Fruit fly (Drosophila melanogaster): Measurements from ENCODE around the gene CG5068.

Gene CG5068

DNA sequence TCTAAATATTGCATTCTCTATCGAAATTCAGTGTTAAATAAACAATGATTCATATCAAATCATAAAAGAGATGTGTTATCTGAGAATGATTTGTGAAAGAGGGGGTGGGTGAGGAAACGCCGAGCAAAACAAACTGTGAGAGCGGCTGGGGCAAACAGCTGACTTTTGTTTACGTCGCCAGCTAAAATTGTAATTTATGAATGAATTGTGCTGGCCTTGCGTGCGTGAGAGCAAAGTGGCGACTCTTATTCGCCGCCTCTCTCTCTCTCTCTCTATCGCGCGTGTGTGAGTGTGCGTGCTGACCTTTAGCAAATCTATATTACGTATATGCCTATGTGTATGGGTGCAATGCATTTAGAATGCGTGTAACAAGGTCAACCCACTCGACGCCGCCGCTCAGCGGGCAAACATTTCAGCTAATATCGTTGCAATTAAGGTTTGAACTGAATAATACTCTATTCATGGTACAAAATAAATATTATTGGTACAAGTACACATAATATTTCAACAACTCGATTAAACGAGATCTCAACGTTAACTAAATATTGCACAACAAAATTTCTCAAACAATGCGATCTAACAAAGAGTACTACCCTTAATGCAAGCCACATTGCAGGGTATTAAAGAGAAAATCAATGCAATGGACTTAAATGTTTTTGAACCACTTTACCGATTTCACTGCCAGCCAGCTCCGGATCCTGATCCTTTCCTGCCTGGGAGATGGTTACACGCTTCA is 7.7 kb upstream of the CG5068 start:
- TF ChIP-seq woc (GFP tag; optimal IDR thresholded peaks at IDR 0.05) (no peak), psq (GFP tag; optimal IDR thresholded peaks at IDR 0.05) (peak; percentile 68), HLH106 (tag; optimal IDR thresholded peaks at IDR 0.05) (peak; percentile 13), sage (GFP tag; optimal IDR thresholded peaks at IDR 0.05) (no peak), Hr78 (GFP tag; optimal IDR thresholded peaks at IDR 0.05) (no peak), h (GFP tag; optimal IDR thresholded peaks at IDR 0.05) (peak; percentile 44), CrebA (GFP tag; optimal IDR thresholded peaks at IDR 0.05; ENCODE audit: borderline replicate concordance) (no peak), lola (GFP tag; optimal IDR thresholded peaks at IDR 0.05) (no peak), fru (GFP tag; optimal IDR thresholded peaks at IDR 0.05) (peak; percentile 8), OdsH (GFP tag; optimal IDR thresholded peaks at IDR 0.05) (peak; percentile 44), Sp1 (GFP tag; optimal IDR thresholded peaks at IDR 0.05) (no peak), Dfd (GFP tag; optimal IDR thresholded peaks at IDR 0.05) (no peak), rgr (GFP tag; optimal IDR thresholded peaks at IDR 0.05) (peak; percentile 46), Dif (GFP tag; optimal IDR thresholded peaks at IDR 0.05; ENCODE audit: partially characterized antibody) (peak; percentile 51), Rel (GFP tag; optimal IDR thresholded peaks at IDR 0.05) (no peak), Rel (tag; optimal IDR thresholded peaks at IDR 0.05) (no peak), foxo (GFP tag; optimal IDR thresholded peaks at IDR 0.05) (peak in 1 of 2 experiments; percentile 42), br (GFP tag; optimal IDR thresholded peaks at IDR 0.05) (no peak), ey (GFP tag; optimal IDR thresholded peaks at IDR 0.05) (peak; percentile 55)

DNA sequence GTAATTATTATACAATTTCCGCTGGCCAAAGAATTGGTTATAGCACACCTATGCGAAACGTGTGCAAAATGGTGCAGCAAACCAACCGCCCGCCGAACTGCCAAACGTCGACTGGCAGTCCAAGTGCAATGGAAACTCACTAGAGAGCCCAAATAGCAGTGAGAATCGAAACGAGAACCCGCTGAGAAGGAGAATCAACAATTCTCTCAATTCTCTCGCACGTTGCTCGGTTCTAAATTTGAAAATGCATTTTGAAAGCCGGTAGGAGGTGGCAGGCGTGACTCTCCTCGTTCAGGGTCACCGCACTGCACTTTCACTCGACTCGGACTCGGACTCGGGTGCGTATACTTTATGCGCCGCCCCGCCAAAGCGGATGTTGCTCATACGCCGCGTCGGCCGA is 6.7 kb upstream of the CG5068 start, which contains the start of gene CG5644:
CG5644 (minus strand) TSS at position 101 of the 400 bp plus-strand sequence.
- no peak for TF ChIP-seq psq (GFP tag; optimal IDR thresholded peaks at IDR 0.05)
- no peak for TF ChIP-seq sage (GFP tag; optimal IDR thresholded peaks at IDR 0.05)
- no peak for TF ChIP-seq Hnf4 (GFP tag; optimal IDR thresholded peaks at IDR 0.05)
- no peak for TF ChIP-seq CG32264 (GFP tag; optimal IDR thresholded peaks at IDR 0.05)
- TF ChIP-seq Myc (optimal IDR thresholded peaks at IDR 0.05) = no peak
- no peak for TF ChIP-seq pan (optimal IDR thresholded peaks at IDR 0.05)
- TF ChIP-seq N (GFP tag; optimal IDR thresholded peaks at IDR 0.05) = no peak
- no peak for TF ChIP-seq foxo (GFP tag; optimal IDR thresholded peaks at IDR 0.05)

DNA sequence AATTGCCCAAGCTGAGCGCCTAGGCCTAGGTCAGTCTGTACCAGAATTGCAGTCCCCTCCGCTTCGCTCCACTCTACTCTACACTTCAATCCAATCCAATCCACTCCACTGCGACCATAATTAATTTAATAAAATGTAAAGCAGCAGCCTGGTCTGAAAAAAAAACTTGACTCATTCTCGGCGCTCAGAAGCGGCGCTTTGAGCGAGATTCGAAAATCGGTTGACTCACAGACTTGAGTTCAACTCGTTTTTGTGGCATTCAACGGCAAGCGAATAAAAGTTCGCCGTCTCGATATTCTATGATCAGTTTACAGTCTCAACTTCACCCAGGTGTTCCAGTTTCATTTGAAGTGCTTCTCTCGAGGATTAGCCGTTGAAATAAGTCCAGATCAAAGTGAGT is 5.0 kb upstream of the CG5068 start, which contains the start of gene CG13314:
CG13314 (plus strand) TSS at position 301 of the 400 bp plus-strand sequence.
- TF ChIP-seq ey (GFP tag; optimal IDR thresholded peaks at IDR 0.05) (no peak), tai (GFP tag; optimal IDR thresholded peaks at IDR 0.05) (no peak), fru (GFP tag; optimal IDR thresholded peaks at IDR 0.05) (no peak), N (GFP tag; optimal IDR thresholded peaks at IDR 0.05) (no peak), h (GFP tag; optimal IDR thresholded peaks at IDR 0.05) (no peak), GATAd (GFP tag; optimal IDR thresholded peaks at IDR 0.05) (no peak), sv (GFP tag; optimal IDR thresholded peaks at IDR 0.05) (no peak), foxo (GFP tag; optimal IDR thresholded peaks at IDR 0.05) (no peak), Hr78 (GFP tag; optimal IDR thresholded peaks at IDR 0.05) (no peak), dsf (GFP tag; optimal IDR thresholded peaks at IDR 0.05; ENCODE audit: borderline replicate concordance) (no peak), CG32264 (GFP tag; optimal IDR thresholded peaks at IDR 0.05) (no peak), brk (GFP tag; optimal IDR thresholded peaks at IDR 0.05) (no peak), jim (GFP tag; optimal IDR thresholded peaks at IDR 0.05) (no peak), Rel (GFP tag; optimal IDR thresholded peaks at IDR 0.05) (no peak), Rel (tag; optimal IDR thresholded peaks at IDR 0.05) (no peak)

DNA sequence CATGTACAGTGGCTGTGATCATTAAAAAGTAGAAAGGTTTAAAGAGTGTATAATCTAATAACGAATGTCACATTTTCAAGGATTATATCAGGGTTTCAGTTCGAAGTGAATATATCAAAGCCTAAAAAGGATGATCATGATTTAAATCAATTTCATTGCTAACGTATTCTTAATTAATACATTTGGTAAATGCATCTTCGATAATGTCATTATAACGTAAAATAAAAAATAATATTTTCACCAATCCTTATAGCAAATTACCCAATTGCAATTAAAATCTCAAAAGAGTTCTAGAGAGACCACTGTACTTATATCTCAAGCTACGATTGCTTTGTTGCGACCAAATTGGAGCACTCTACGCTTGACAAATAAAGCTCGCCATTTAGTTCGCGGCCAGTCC is 4.5 kb upstream of the CG5068 start:
- no peak for TF ChIP-seq GATAd (GFP tag; optimal IDR thresholded peaks at IDR 0.05)
- peak; percentile 15 for TF ChIP-seq HLH106 (tag; optimal IDR thresholded peaks at IDR 0.05)
- TF ChIP-seq fru (GFP tag; optimal IDR thresholded peaks at IDR 0.05) = no peak
- no peak for TF ChIP-seq Mio (GFP tag; optimal IDR thresholded peaks at IDR 0.05)
- no peak for TF ChIP-seq lola (GFP tag; optimal IDR thresholded peaks at IDR 0.05)
- TF ChIP-seq Abd-B (GFP tag; optimal IDR thresholded peaks at IDR 0.05) = no peak
- TF ChIP-seq foxo (GFP tag; optimal IDR thresholded peaks at IDR 0.05) = peak in 1 of 2 experiments; percentile 26
- peak; percentile 12 for TF ChIP-seq h (GFP tag; optimal IDR thresholded peaks at IDR 0.05)
- no peak for TF ChIP-seq Sp1 (GFP tag; optimal IDR thresholded peaks at IDR 0.05)
